Fruit fly (Drosophila melanogaster): ENCODE data around the gene CG8565.

The CG8565 gene

DNA sequence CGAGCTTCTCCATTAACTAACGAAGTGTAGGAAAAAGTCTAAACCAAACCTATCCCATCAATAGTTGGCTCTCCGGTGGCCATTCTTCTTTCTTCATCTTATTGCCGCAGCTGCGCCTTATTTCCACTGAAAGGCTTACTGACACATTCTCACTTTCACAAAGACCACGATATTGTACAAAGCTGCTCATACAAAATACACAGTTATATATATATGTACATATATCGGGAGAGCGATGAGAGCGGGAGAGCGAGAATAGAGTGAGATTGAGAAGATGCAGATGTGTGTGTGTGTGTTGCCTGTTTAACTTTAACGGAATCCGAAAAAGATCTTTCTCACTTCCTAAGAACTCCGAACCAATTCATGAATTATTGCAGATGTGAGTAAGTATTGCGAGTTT lies 24.4 kb upstream of the CG8565 start (continued):
- no peak for TF ChIP-seq HLHmδ (GFP tag; optimal IDR thresholded peaks at IDR 0.05)
- TF ChIP-seq Fer1 (GFP tag; optimal IDR thresholded peaks at IDR 0.05), result no peak
- TF ChIP-seq lbe (GFP tag; optimal IDR thresholded peaks at IDR 0.05), result peak; percentile 62
- no peak for TF ChIP-seq CG8944 (GFP tag; optimal IDR thresholded peaks at IDR 0.05)
- no peak for TF ChIP-seq CG10209 (GFP tag; optimal IDR thresholded peaks at IDR 0.05)
- TF ChIP-seq cg (GFP tag; optimal IDR thresholded peaks at IDR 0.05), result peak; percentile 93
- TF ChIP-seq HHEX (GFP tag; optimal IDR thresholded peaks at IDR 0.05), result no peak
- TF ChIP-seq fd64A (GFP tag; optimal IDR thresholded peaks at IDR 0.05), result no peak
- no peak for TF ChIP-seq Ptx1 (GFP tag; IDR thresholded peaks at IDR 0.05)
- peak; percentile 33 for TF ChIP-seq Blimp-1 (GFP tag; optimal IDR thresholded peaks at IDR 0.05)
- no peak for TF ChIP-seq pita (GFP tag; optimal IDR thresholded peaks at IDR 0.05)
- peak; percentile 50 for TF ChIP-seq CG12769 (tag; optimal IDR thresholded peaks at IDR 0.05)
- no peak for TF ChIP-seq CG10979 (tag; optimal IDR thresholded peaks at IDR 0.05)
- TF ChIP-seq CG3838 (GFP tag; optimal IDR thresholded peaks at IDR 0.05), result no peak
- TF ChIP-seq CG1647 (GFP tag; optimal IDR thresholded peaks at IDR 0.05), result no peak
- no peak for TF ChIP-seq Hey (tag; optimal IDR thresholded peaks at IDR 0.05)
- TF ChIP-seq GATAe (GFP tag; conservative IDR thresholded peaks at IDR 0.05), result no peak
- TF ChIP-seq onecut (GFP tag; IDR thresholded peaks at IDR 0.05), result no peak
- TF ChIP-seq wek (GFP tag; optimal IDR thresholded peaks at IDR 0.05), result no peak
- TF ChIP-seq tx (GFP tag; optimal IDR thresholded peaks at IDR 0.05), result no peak
- TF ChIP-seq ci (GFP tag; IDR thresholded peaks at IDR 0.05), result 0 out of 3 replicates have a peak, but pooled peaks have one; percentile 16
- peak in 1 of 2 experiments; percentile 5 for TF ChIP-seq insv (GFP tag; optimal IDR thresholded peaks at IDR 0.05)
- no peak for TF ChIP-seq CG31224 (GFP tag; IDR thresholded peaks at IDR 0.05)
- peak; percentile 5 for TF ChIP-seq Ets65A (GFP tag)
- no peak for TF ChIP-seq CG9797 (GFP tag; optimal IDR thresholded peaks at IDR 0.05)
- TF ChIP-seq CG7357 (GFP tag; IDR thresholded peaks at IDR 0.05), result 0 out of 3 replicates have a peak, but pooled peaks have one; percentile 14
- TF ChIP-seq ara (GFP tag; IDR thresholded peaks at IDR 0.05), result no peak
- TF ChIP-seq seq (GFP tag; IDR thresholded peaks at IDR 0.05), result no peak
- no peak for TF ChIP-seq caup (GFP tag; optimal IDR thresholded peaks at IDR 0.05; ENCODE audit: severe bottlenecking)
- TF ChIP-seq Stat92E (GFP tag; optimal IDR thresholded peaks at IDR 0.05), result peak in 1 of 3 experiments; percentile 68
- no peak for TF ChIP-seq Gug (GFP tag; IDR thresholded peaks at IDR 0.05)
- TF ChIP-seq disco-r (GFP tag; optimal IDR thresholded peaks at IDR 0.05), result no peak
- peak; percentile 20 for TF ChIP-seq nom (GFP tag; optimal IDR thresholded peaks at IDR 0.05)
- no peak for TF ChIP-seq mam (GFP tag; optimal IDR thresholded peaks at IDR 0.05)
- TF ChIP-seq D19A (tag; optimal IDR thresholded peaks at IDR 0.05), result peak; percentile 10
- TF ChIP-seq abd-A (tag; optimal IDR thresholded peaks at IDR 0.05), result peak; percentile 20
- no peak for TF ChIP-seq CG18262 (tag; optimal IDR thresholded peaks at IDR 0.05)
- no peak for TF ChIP-seq CG13624 (GFP tag; optimal IDR thresholded peaks at IDR 0.05)
- no peak for TF ChIP-seq corto (GFP tag; optimal IDR thresholded peaks at IDR 0.05)
- peak; percentile 11 for TF ChIP-seq CG5180 (GFP tag; optimal IDR thresholded peaks at IDR 0.05)
- peak; percentile 75; the same call in 1 of the 4 replicates for TF ChIP-seq chinmo (GFP tag; IDR thresholded peaks at IDR 0.05; ENCODE audit: partially characterized antibody)
- TF ChIP-seq ssp (GFP tag; IDR thresholded peaks at IDR 0.05), result no peak
- no peak for TF ChIP-seq CG12391 (tag; optimal IDR thresholded peaks at IDR 0.05)
- TF ChIP-seq z (GFP tag; IDR thresholded peaks at IDR 0.05), result 0 out of 3 replicates have a peak, but pooled peaks have one; percentile 58
- 0 out of 2 replicates have a peak, but pooled peaks have one; percentile 11 for TF ChIP-seq CG13287 (GFP tag; IDR thresholded peaks at IDR 0.05; ENCODE audit: partially characterized antibody)
- TF ChIP-seq pros (GFP tag; optimal IDR thresholded peaks at IDR 0.05), result peak; percentile 61

Measured in whole organism, embryonic.